Worm (Caenorhabditis elegans) whole organism, mixed stage, embryonic: ENCODE data around the gene glb-31.

ENCODE experiments used
- ces-1 ChIP-seq: fragments of 150-350 bp; optimal IDR thresholded peaks from 2 replicates; lab custom pipeline; 2014; ENCODE audit warnings: missing biosample characterization, missing genetic modification reagents, missing genetic modification characterization
- cnd-1 ChIP-seq: fragments of 200-800 bp; sonication (Bioruptor generic); optimal IDR thresholded peaks from 2 replicates; lab custom pipeline; 2018; ENCODE audit warnings: mild to moderate bottlenecking, missing genetic modification characterization, missing compliant biosample characterization
- elt-1 ChIP-seq: sonication (generic microtip); optimal IDR thresholded peaks from 2 replicates; lab custom pipeline; 2017; ENCODE audit warnings: missing genetic modification characterization, mild to moderate bottlenecking, missing compliant biosample characterization, antibody characterized with exemption, moderate library complexity, borderline replicate concordance; ENCODE audit not compliant: insufficient read depth
- elt-3 ChIP-seq: fragments of 150-350 bp; optimal IDR thresholded peaks from 2 replicates; lab custom pipeline; 2014; ENCODE audit warnings: missing biosample characterization, missing genetic modification characterization
- mep-1 ChIP-seq: fragments of 150-350 bp; optimal IDR thresholded peaks from 2 replicates; lab custom pipeline; 2017; ENCODE audit warnings: missing biosample characterization, missing genetic modification reagents, missing genetic modification characterization, inconsistent platforms
- nhr-28 ChIP-seq: fragments of 150-350 bp; optimal IDR thresholded peaks from 2 replicates; lab custom pipeline; 2014; ENCODE audit warnings: missing biosample characterization, missing genetic modification characterization
- snpc-4 ChIP-seq: fragments of 150-350 bp; optimal IDR thresholded peaks from 2 replicates; lab custom pipeline; 2014; ENCODE audit warnings: missing biosample characterization, missing genetic modification characterization
- unc-120 ChIP-seq: sonication (generic microtip); optimal IDR thresholded peaks from 2 replicates; lab custom pipeline; 2017; ENCODE audit warnings: missing genetic modification characterization, missing compliant biosample characterization; ENCODE audit not compliant: poor library complexity, severe bottlenecking
- unc-39 ChIP-seq: fragments of 150-350 bp; optimal IDR thresholded peaks from 2 replicates; lab custom pipeline; 2014; ENCODE audit warnings: missing biosample characterization, missing genetic modification characterization
- unc-62 ChIP-seq: fragments of 150-350 bp; optimal IDR thresholded peaks from 2 replicates; lab custom pipeline; 2014; ENCODE audit warnings: missing biosample characterization, missing genetic modification reagents, missing genetic modification characterization
- ztf-11 ChIP-seq: fragments of 150-350 bp; optimal IDR thresholded peaks from 2 replicates; lab custom pipeline; 2014; ENCODE audit warnings: missing biosample characterization, missing genetic modification characterization

- TF ChIP-seq elt-1 (tag; lab: Kevin White, UChicago) = no peak
- no peak for TF ChIP-seq mep-1 (tag; lab: Kevin White, UChicago)
- TF ChIP-seq cnd-1 (tag; lab: Kevin White, UChicago) = no peak
- TF ChIP-seq unc-62 (GFP tag; lab: Kevin White, UChicago) = no peak
- TF ChIP-seq unc-39 (tag; lab: Kevin White, UChicago) = no peak
- TF ChIP-seq nhr-28 (tag; lab: Kevin White, UChicago) = no peak
- no peak for TF ChIP-seq ztf-11 (tag; lab: Kevin White, UChicago)
- TF ChIP-seq elt-3 (tag; lab: Kevin White, UChicago) = no peak
- TF ChIP-seq unc-120 = no peak
- no peak for TF ChIP-seq snpc-4
- TF ChIP-seq ces-1 (GFP tag; lab: Kevin White, UChicago) = no peak
Observed at ce11 chrII:1252259-1252658, 49.2 kb downstream of the glb-31 start, which contains the start of gene lin-42.
